Fruit fly (Drosophila melanogaster): Measurements from ENCODE around the gene ND-42.
A peak's percentile ranks its signal among the peaks of the same experiment; 100 is the strongest.

ND-42 gene

DNA sequence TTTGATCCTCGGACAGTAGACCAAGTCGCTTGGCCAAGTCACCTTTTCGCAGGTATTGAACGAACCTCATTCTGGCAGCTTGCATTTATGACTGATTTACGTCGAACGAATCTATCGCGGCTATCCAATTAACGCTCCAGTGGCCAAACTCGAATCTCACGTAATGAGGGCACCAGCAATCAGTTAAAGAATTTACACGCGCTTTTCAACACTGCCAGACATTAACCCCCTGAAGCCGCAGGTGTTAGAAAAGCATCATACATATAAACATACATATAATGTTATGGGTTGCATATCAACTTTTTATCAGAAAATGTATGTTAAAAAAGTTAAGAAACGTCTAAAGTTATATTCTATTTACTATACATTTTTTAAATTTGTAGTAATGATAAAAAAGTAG is 2.2 kb upstream of the ND-42 start, which contains the start of gene CG6028 (continued):
- no peak for TF ChIP-seq CG11560 (tag; IDR thresholded peaks at IDR 0.05)
- TF ChIP-seq CTCF (GFP tag; optimal IDR thresholded peaks at IDR 0.05) = no peak
- no peak for TF ChIP-seq Mrtf (GFP tag; IDR thresholded peaks at IDR 0.05)
- no peak for TF ChIP-seq Bdp1 (GFP tag; optimal IDR thresholded peaks at IDR 0.05)
- TF ChIP-seq CG17829 (tag; optimal IDR thresholded peaks at IDR 0.05) = no peak
- peak; percentile 5 for TF ChIP-seq CG17385 (GFP tag; optimal IDR thresholded peaks at IDR 0.05)
- TF ChIP-seq CG9727 (GFP tag; optimal IDR thresholded peaks at IDR 0.05) = no peak
- no peak for TF ChIP-seq seq (GFP tag; IDR thresholded peaks at IDR 0.05)
- no peak for TF ChIP-seq vnd (GFP tag; IDR thresholded peaks at IDR 0.05; ENCODE audit: partially characterized antibody)
- no peak for TF ChIP-seq Optix (GFP tag; IDR thresholded peaks at IDR 0.05)
- TF ChIP-seq grau (tag; optimal IDR thresholded peaks at IDR 0.05) = peak; percentile 18
- TF ChIP-seq kah (GFP tag; optimal IDR thresholded peaks at IDR 0.05) = no peak
- TF ChIP-seq lbe (GFP tag; optimal IDR thresholded peaks at IDR 0.05) = peak; percentile 19
- peak; percentile 40; the same call in 1 of the 3 replicates for TF ChIP-seq Doc3 (GFP tag; IDR thresholded peaks at IDR 0.05; ENCODE audit: partially characterized antibody)
- TF ChIP-seq ac (GFP tag; optimal IDR thresholded peaks at IDR 0.05) = no peak
- TF ChIP-seq unpg (GFP tag; optimal IDR thresholded peaks at IDR 0.05) = peak; percentile 5
- TF ChIP-seq chif (GFP tag; optimal IDR thresholded peaks at IDR 0.05) = no peak
- no peak for TF ChIP-seq ro (GFP tag; IDR thresholded peaks at IDR 0.05)
- no peak for TF ChIP-seq Eip74EF (GFP tag; optimal IDR thresholded peaks at IDR 0.05)
- TF ChIP-seq ato (GFP tag; IDR thresholded peaks at IDR 0.05; ENCODE audit: partially characterized antibody) = no peak
- TF ChIP-seq her (GFP tag; optimal IDR thresholded peaks at IDR 0.05) = peak; percentile 9
- no peak for TF ChIP-seq CG6689 (GFP tag; IDR thresholded peaks at IDR 0.05)
- no peak for TF ChIP-seq Hmx (GFP tag; optimal IDR thresholded peaks at IDR 0.05)
- no peak for TF ChIP-seq CG10979 (tag; optimal IDR thresholded peaks at IDR 0.05)
- TF ChIP-seq NC2α (GFP tag; optimal IDR thresholded peaks at IDR 0.05) = no peak
- no peak for TF ChIP-seq CG4617 (GFP tag; optimal IDR thresholded peaks at IDR 0.05; ENCODE audit: borderline replicate concordance)
- TF ChIP-seq ERR (GFP tag; optimal IDR thresholded peaks at IDR 0.05) = no peak
- no peak for TF ChIP-seq crc (GFP tag; optimal IDR thresholded peaks at IDR 0.05)
- TF ChIP-seq CG2889 (GFP tag; IDR thresholded peaks at IDR 0.05) = no peak
- no peak for TF ChIP-seq CG17568 (GFP tag; optimal IDR thresholded peaks at IDR 0.05)
- TF ChIP-seq CG6254 (GFP tag; optimal IDR thresholded peaks at IDR 0.05) = no peak
- no peak for TF ChIP-seq Mad (GFP tag; optimal IDR thresholded peaks at IDR 0.05)
- TF ChIP-seq CG3838 (GFP tag; optimal IDR thresholded peaks at IDR 0.05) = no peak
- TF ChIP-seq CG1602 (GFP tag; optimal IDR thresholded peaks at IDR 0.05) = no peak
- no peak for TF ChIP-seq BtbVII (GFP tag; optimal IDR thresholded peaks at IDR 0.05)
- peak in 1 of 2 experiments; percentile 13 for TF ChIP-seq crp (GFP tag; optimal IDR thresholded peaks at IDR 0.05)
- TF ChIP-seq br (optimal IDR thresholded peaks at IDR 0.05) = no peak
- TF ChIP-seq ems (GFP tag; optimal IDR thresholded peaks at IDR 0.05) = peak; percentile 36
- TF ChIP-seq Ada2b (GFP tag; IDR thresholded peaks at IDR 0.05) = 0 out of 2 replicates have a peak, but pooled peaks have one; percentile 7
- no peak for TF ChIP-seq Nf-YA (GFP tag; IDR thresholded peaks at IDR 0.05)
- TF ChIP-seq CG10274 (GFP tag; optimal IDR thresholded peaks at IDR 0.05) = no peak
- TF ChIP-seq nom (GFP tag; optimal IDR thresholded peaks at IDR 0.05) = peak; percentile 32
- TF ChIP-seq CG7987 (GFP tag; optimal IDR thresholded peaks at IDR 0.05) = no peak
- no peak for TF ChIP-seq cato (GFP tag; optimal IDR thresholded peaks at IDR 0.05; ENCODE audit: borderline replicate concordance)
- TF ChIP-seq CG14441 (GFP tag; IDR thresholded peaks at IDR 0.05) = peak; percentile 17; the same call in 1 of the 2 replicates
- TF ChIP-seq CG18599 (GFP tag; optimal IDR thresholded peaks at IDR 0.05) = peak; percentile 42
- peak; percentile 19 for TF ChIP-seq YL-1 (GFP tag; optimal IDR thresholded peaks at IDR 0.05)
- no peak for TF ChIP-seq sim (GFP tag; IDR thresholded peaks at IDR 0.05)
- TF ChIP-seq Hmr (GFP tag; optimal IDR thresholded peaks at IDR 0.05) = no peak
- no peak for TF ChIP-seq dm (GFP tag; optimal IDR thresholded peaks at IDR 0.05)
- no peak for TF ChIP-seq tx (GFP tag; optimal IDR thresholded peaks at IDR 0.05)
- TF ChIP-seq ind (GFP tag; optimal IDR thresholded peaks at IDR 0.05) = peak; percentile 12

All from whole organism, embryonic.